Fruit fly (Drosophila melanogaster) whole organism, embryonic: ENCODE data around the gene Vsx1.
A peak's percentile ranks its signal among the peaks of the same experiment; 100 is the strongest.

Source experiments
- Abd-B ChIP-seq: fragments of 200-800 bp; sonication (Bioruptor generic); optimal IDR thresholded peaks from 2 replicates; lab custom pipeline; 2018; ENCODE audit warnings: missing biosample characterization, mild to moderate bottlenecking, missing genetic modification characterization, moderate library complexity
- Adf1 ChIP-seq: fragments of 200-800 bp; sonication (Bioruptor generic); IDR thresholded peaks from 2 replicates; pipeline ENCODE4 v1.3.6; 2022; ENCODE audit warnings: missing biosample characterization, missing genetic modification characterization
- CG10209 ChIP-seq: fragments of 200-800 bp; sonication (Bioruptor generic); optimal IDR thresholded peaks from 3 replicates; lab custom pipeline; 2017; ENCODE audit warnings: missing biosample characterization, mild to moderate bottlenecking, missing genetic modification characterization, missing genetic modification reagents
- CG11695 ChIP-seq: fragments of 200-800 bp; sonication (Bioruptor generic); IDR thresholded peaks from 3 replicates; pipeline ENCODE4 v1.3.6; 2022; ENCODE audit warnings: missing biosample characterization, missing genetic modification characterization
- CG12942 ChIP-seq: fragments of 200-800 bp; sonication (Bioruptor generic); optimal IDR thresholded peaks from 3 replicates; lab custom pipeline; 2016; ENCODE audit warnings: missing biosample characterization, missing genetic modification characterization
- CG13287 ChIP-seq: fragments of 200-800 bp; sonication (Bioruptor generic); IDR thresholded peaks from 2 replicates; pipeline ENCODE4 v1.3.6; 2022; ENCODE audit warnings: missing biosample characterization, missing genetic modification characterization; ENCODE audit not compliant: partially characterized antibody
- CG13775 ChIP-seq: fragments of 200-800 bp; sonication (Bioruptor generic); optimal IDR thresholded peaks from 3 replicates; lab custom pipeline; 2017; ENCODE audit warnings: missing biosample characterization, mild to moderate bottlenecking, missing genetic modification characterization
- CG16813 ChIP-seq: fragments of 200-800 bp; sonication (Bioruptor generic); IDR thresholded peaks from 3 replicates; pipeline ENCODE4 v1.3.6; 2022; ENCODE audit warnings: missing biosample characterization, missing genetic modification characterization; ENCODE audit not compliant: partially characterized antibody
- CG31365 ChIP-seq: fragments of 200-800 bp; sonication (Bioruptor generic); optimal IDR thresholded peaks from 2 replicates; lab custom pipeline; 2018; ENCODE audit warnings: missing biosample characterization, mild to moderate bottlenecking, missing genetic modification characterization
- CG8478 ChIP-seq: fragments of >200 bp; optimal IDR thresholded peaks from 2 replicates; lab custom pipeline; 2018
- CG8765 ChIP-seq: fragments of 200-800 bp; sonication (Bioruptor generic); IDR thresholded peaks from 2 replicates; pipeline ENCODE4 v1.3.6; 2022; ENCODE audit warnings: missing biosample characterization, missing genetic modification characterization
- Dbx ChIP-seq: fragments of 200-800 bp; sonication (Bioruptor generic); IDR thresholded peaks from 3 replicates; pipeline ENCODE4 v1.3.6; 2022; ENCODE audit warnings: missing biosample characterization, missing genetic modification characterization
- Dll ChIP-seq: fragments of 200-800 bp; sonication (Bioruptor generic); IDR thresholded peaks from 4 replicates; pipeline ENCODE4 v1.3.6; 2022; ENCODE audit warnings: missing biosample characterization, missing genetic modification characterization; ENCODE audit not compliant: partially characterized antibody
- Doc2 ChIP-seq: fragments of 200-800 bp; sonication (Bioruptor generic); IDR thresholded peaks from 2 replicates; pipeline ENCODE4 v1.3.6; 2022; ENCODE audit warnings: missing biosample characterization, missing genetic modification characterization
- Dref ChIP-seq: fragments of 200-800 bp; sonication (Bioruptor generic); IDR thresholded peaks from 2 replicates; pipeline ENCODE4 v1.3.6; 2022; ENCODE audit warnings: missing biosample characterization, missing genetic modification characterization
- Drgx ChIP-seq: fragments of 200-800 bp; sonication (Bioruptor generic); IDR thresholded peaks from 2 replicates; pipeline ENCODE4 v1.3.6; 2022; ENCODE audit warnings: missing biosample characterization, missing genetic modification characterization
- Fer3 ChIP-seq: fragments of 200-800 bp; sonication (Bioruptor generic); optimal IDR thresholded peaks from 2 replicates; lab custom pipeline; 2018; ENCODE audit warnings: missing biosample characterization, mild to moderate bottlenecking, missing genetic modification characterization, moderate library complexity
- HLH4C ChIP-seq: fragments of 200-800 bp; sonication (Bioruptor generic); IDR thresholded peaks from 3 replicates; pipeline ENCODE4 v1.3.6; 2022; ENCODE audit warnings: missing biosample characterization, missing genetic modification characterization; ENCODE audit not compliant: partially characterized antibody
- PHDP ChIP-seq: fragments of 200-800 bp; sonication (Bioruptor generic); optimal IDR thresholded peaks from 3 replicates; lab custom pipeline; 2018; ENCODE audit warnings: missing biosample characterization, mild to moderate bottlenecking, missing genetic modification characterization, moderate library complexity
- Ravus ChIP-seq: fragments of 200-800 bp; sonication (Bioruptor generic); IDR thresholded peaks from 2 replicates; pipeline ENCODE4 v1.3.6; 2022; ENCODE audit warnings: missing biosample characterization, missing genetic modification characterization
- Sry-β ChIP-seq: fragments of 200-800 bp; sonication (Bioruptor generic); optimal IDR thresholded peaks from 2 replicates; lab custom pipeline; 2018; ENCODE audit warnings: missing biosample characterization, mild to moderate bottlenecking, missing genetic modification characterization, moderate library complexity
- bbx ChIP-seq: fragments of 200-800 bp; sonication (Bioruptor generic); IDR thresholded peaks from 2 replicates; pipeline ENCODE4 v1.3.6; 2022; ENCODE audit warnings: missing biosample characterization, missing genetic modification characterization; ENCODE audit not compliant: partially characterized antibody
- crp ChIP-seq, 2 experiments: fragments of 200-800 bp; sonication (Bioruptor generic); optimal IDR thresholded peaks; 2 replicates in 1 of 2; 3 replicates in 1 of 2; lab custom pipeline; 2017; ENCODE audit warnings: missing biosample characterization in 2 of 2, missing genetic modification characterization in 2 of 2, mild to moderate bottlenecking in 1 of 2, moderate library complexity in 1 of 2
- dmrt11E ChIP-seq: fragments of 200-800 bp; sonication (Bioruptor generic); optimal IDR thresholded peaks from 3 replicates; lab custom pipeline; 2018; ENCODE audit warnings: missing biosample characterization, mild to moderate bottlenecking, missing genetic modification characterization, moderate library complexity
- fd64A ChIP-seq: fragments of 200-800 bp; sonication (Bioruptor generic); optimal IDR thresholded peaks from 3 replicates; lab custom pipeline; 2018; ENCODE audit warnings: missing biosample characterization, mild to moderate bottlenecking, missing genetic modification characterization
- gt ChIP-seq: fragments of 200-800 bp; sonication (Bioruptor generic); IDR thresholded peaks from 2 replicates; pipeline ENCODE4 v1.3.6; 2022; ENCODE audit warnings: missing biosample characterization, missing genetic modification characterization
- h ChIP-seq: fragments of >200 bp; optimal IDR thresholded peaks from 2 replicates; lab custom pipeline; 2017
- ham ChIP-seq: fragments of 200-800 bp; sonication (Bioruptor generic); IDR thresholded peaks from 2 replicates; pipeline ENCODE4 v1.3.6; 2022; ENCODE audit warnings: missing biosample characterization, missing genetic modification characterization
- her ChIP-seq: fragments of 200-800 bp; sonication (Bioruptor generic); optimal IDR thresholded peaks from 2 replicates; lab custom pipeline; 2016; ENCODE audit warnings: missing biosample characterization, missing genetic modification characterization
- insv ChIP-seq, 2 experiments: fragments of 200-800 bp; sonication (Bioruptor generic); optimal IDR thresholded peaks; 3 replicates each; lab custom pipeline; 2016 to 2018; ENCODE audit warnings: missing biosample characterization in 2 of 2, missing genetic modification characterization in 2 of 2
- lmd ChIP-seq: fragments of 200-800 bp; sonication (Bioruptor generic); IDR thresholded peaks from 2 replicates; pipeline ENCODE4 v1.3.6; 2022; ENCODE audit warnings: missing biosample characterization, missing genetic modification characterization
- mirr ChIP-seq: fragments of 200-800 bp; sonication (Bioruptor generic); optimal IDR thresholded peaks from 3 replicates; lab custom pipeline; 2018; ENCODE audit warnings: missing biosample characterization, mild to moderate bottlenecking, missing genetic modification characterization
- mld ChIP-seq: fragments of 200-800 bp; sonication (Bioruptor generic); IDR thresholded peaks from 3 replicates; pipeline ENCODE4 v1.3.6; 2022; ENCODE audit warnings: missing biosample characterization, missing genetic modification characterization; ENCODE audit not compliant: partially characterized antibody
- nau ChIP-seq: fragments of 200-800 bp; sonication (Bioruptor generic); optimal IDR thresholded peaks from 3 replicates; lab custom pipeline; 2017; ENCODE audit warnings: missing biosample characterization, mild to moderate bottlenecking, missing genetic modification characterization, missing genetic modification reagents
- nom ChIP-seq: fragments of 200-800 bp; sonication (Bioruptor generic); optimal IDR thresholded peaks from 2 replicates; lab custom pipeline; 2017; ENCODE audit warnings: missing biosample characterization, missing genetic modification characterization, mild to moderate bottlenecking, moderate library complexity, missing genetic modification reagents
- pb ChIP-seq: fragments of 200-800 bp; sonication (Bioruptor generic); optimal IDR thresholded peaks from 3 replicates; lab custom pipeline; 2016; ENCODE audit warnings: missing biosample characterization, missing genetic modification characterization
- pita ChIP-seq: fragments of 200-800 bp; sonication (Bioruptor generic); optimal IDR thresholded peaks from 2 replicates; lab custom pipeline; 2017; ENCODE audit warnings: missing biosample characterization, mild to moderate bottlenecking, missing genetic modification characterization
- pum ChIP-seq: fragments of 200-800 bp; sonication (Bioruptor generic); optimal IDR thresholded peaks from 2 replicates; lab custom pipeline; 2016; ENCODE audit warnings: missing biosample characterization, missing genetic modification characterization
- ranshi ChIP-seq: fragments of 200-800 bp; sonication (Bioruptor generic); IDR thresholded peaks from 2 replicates; pipeline ENCODE4 v1.3.6; 2022; ENCODE audit warnings: missing biosample characterization, missing genetic modification characterization
- scrt ChIP-seq: fragments of 200-800 bp; sonication (Bioruptor generic); optimal IDR thresholded peaks from 2 replicates; lab custom pipeline; 2018; ENCODE audit warnings: missing biosample characterization, mild to moderate bottlenecking, missing genetic modification characterization, moderate library complexity
- seq ChIP-seq: fragments of 200-800 bp; sonication (Bioruptor generic); IDR thresholded peaks from 2 replicates; pipeline ENCODE4 v1.3.6; 2022; ENCODE audit warnings: missing biosample characterization, missing genetic modification characterization
- sna ChIP-seq: fragments of 200-800 bp; sonication (Bioruptor generic); IDR thresholded peaks from 2 replicates; pipeline ENCODE4 v1.3.6; 2022; ENCODE audit warnings: missing biosample characterization, missing genetic modification characterization; ENCODE audit not compliant: partially characterized antibody
- tap ChIP-seq: fragments of 200-800 bp; optimal IDR thresholded peaks from 3 replicates; lab custom pipeline; 2019; ENCODE audit warnings: missing biosample characterization, mild to moderate bottlenecking, missing genetic modification characterization, moderate library complexity
- tio ChIP-seq: fragments of 200-800 bp; sonication (Bioruptor generic); optimal IDR thresholded peaks from 2 replicates; lab custom pipeline; 2017; ENCODE audit warnings: missing biosample characterization, missing genetic modification characterization, inconsistent platforms
- tll ChIP-seq, 2 experiments: fragments of 200-800 bp in 1 of 2; fragments of >200 bp in 1 of 2; sonication (Bioruptor generic) in 1 of 2; optimal IDR thresholded peaks; 2 replicates each; lab custom pipeline; 2017 to 2019; ENCODE audit warnings: missing biosample characterization in 2 of 2, missing genetic modification characterization in 2 of 2, mild to moderate bottlenecking in 1 of 2, moderate library complexity in 1 of 2
- ttk ChIP-seq: fragments of 200-800 bp; sonication (Bioruptor generic); IDR thresholded peaks from 2 replicates; pipeline ENCODE4 v2.1.2; 2022; ENCODE audit warnings: missing biosample characterization, missing genetic modification characterization
- tup ChIP-seq: fragments of 200-800 bp; sonication (Bioruptor generic); optimal IDR thresholded peaks from 2 replicates; lab custom pipeline; 2016; ENCODE audit warnings: missing biosample characterization, mild to moderate bottlenecking, missing genetic modification characterization, moderate library complexity
- unc-4 ChIP-seq: fragments of 200-800 bp; sonication (Bioruptor generic); IDR thresholded peaks from 2 replicates; pipeline ENCODE4 v1.3.6; 2022; ENCODE audit warnings: missing biosample characterization, missing genetic modification characterization; ENCODE audit not compliant: partially characterized antibody
- z ChIP-seq: fragments of 200-800 bp; sonication (Bioruptor generic); IDR thresholded peaks from 3 replicates; pipeline ENCODE4 v1.3.6; 2022; ENCODE audit warnings: missing biosample characterization, missing genetic modification characterization

The Vsx1 gene

DNA sequence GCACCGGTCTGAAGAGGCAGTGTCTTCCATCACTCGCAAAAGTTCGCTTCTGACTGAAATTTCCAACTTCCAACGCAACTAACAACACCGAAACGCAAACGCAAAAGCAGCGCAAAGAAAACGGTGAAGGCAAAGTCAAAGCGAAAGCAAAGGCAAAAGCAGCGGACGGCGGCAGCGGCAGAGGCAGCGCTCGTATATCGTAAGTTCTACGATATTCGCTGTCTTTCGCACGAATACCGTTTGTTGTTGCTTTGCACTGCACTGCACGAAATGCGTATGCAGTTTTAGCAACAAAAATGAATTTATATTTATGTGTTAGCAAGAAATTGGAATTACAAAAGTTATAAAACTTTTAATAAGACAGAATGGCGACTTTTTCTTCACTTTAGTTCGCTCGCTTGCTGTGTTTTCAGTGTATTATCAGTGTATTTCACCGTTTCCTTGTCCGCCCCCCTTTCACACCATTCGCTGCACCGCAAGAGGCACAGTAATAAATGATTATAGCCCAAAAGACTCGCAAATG lies 54.4 kb downstream of the Vsx1 start, which contains the start of gene OtopLa (continued):
- TF ChIP-seq Dbx (GFP tag; lab: Robert Waterston, UW) (peak; percentile 79), crp (GFP tag; optimal IDR thresholded peaks at IDR 0.05; lab: Kevin White, UChicago) (peak in 1 of 2 experiments; percentile 32), pb (GFP tag; lab: Kevin White, UChicago) (peak; percentile 77), HLH4C (no peak), mirr (no peak), CG16813 (GFP tag; lab: Robert Waterston, UW) (no peak), CG8478 (lab: Kevin White, UChicago) (no peak), CG12942 (GFP tag; lab: Kevin White, UChicago) (peak; percentile 65), ttk (GFP tag; lab: Robert Waterston, UW) (peak; percentile 89), tio (GFP tag; lab: Kevin White, UChicago) (peak; percentile 64), Dref (no peak), Adf1 (GFP tag; lab: Robert Waterston, UW) (peak; percentile 62), bbx (GFP tag; lab: Robert Waterston, UW) (no peak), sna (GFP tag; lab: Robert Waterston, UW) (no peak), CG13287 (GFP tag; lab: Robert Waterston, UW) (no peak), CG13775 (peak; percentile 65), ham (GFP tag; lab: Robert Waterston, UW) (peak; percentile 53; the same call in 1 of the 2 replicates), Sry-β (no peak), tll (GFP tag; optimal IDR thresholded peaks at IDR 0.05; lab: Kevin White, UChicago) (no peak), lmd (peak; percentile 84), dmrt11E (tag; lab: Kevin White, UChicago) (peak; percentile 80), Ravus (GFP tag; lab: Robert Waterston, UW) (peak; percentile 61), PHDP (tag; lab: Kevin White, UChicago) (peak; percentile 86), Drgx (GFP tag; lab: Robert Waterston, UW) (peak; percentile 89), Fer3 (tag; lab: Kevin White, UChicago) (peak; percentile 70), insv (GFP tag; optimal IDR thresholded peaks at IDR 0.05; lab: Kevin White, UChicago) (no peak), her (GFP tag; lab: Kevin White, UChicago) (peak; percentile 66), CG8765 (peak; percentile 64; the same call in 1 of the 2 replicates), mld (GFP tag; lab: Robert Waterston, UW) (no peak), nau (GFP tag; lab: Kevin White, UChicago) (no peak), CG31365 (tag; lab: Kevin White, UChicago) (peak; percentile 38), z (GFP tag; lab: Robert Waterston, UW) (0 out of 3 replicates have a peak, but pooled peaks have one; percentile 18), nom (GFP tag; lab: Kevin White, UChicago) (peak; percentile 26), seq (GFP tag; lab: Robert Waterston, UW) (peak; percentile 83), gt (GFP tag; lab: Robert Waterston, UW) (peak; percentile 53; the same call in 1 of the 2 replicates), h (lab: Kevin White, UChicago) (no peak), Doc2 (GFP tag; lab: Robert Waterston, UW) (no peak), fd64A (peak; percentile 72), scrt (GFP tag; lab: Kevin White, UChicago) (peak; percentile 64), unc-4 (no peak), ranshi (peak; percentile 85), CG11695 (peak; percentile 79), tap (peak; percentile 73), Dll (GFP tag; lab: Robert Waterston, UW) (no peak), Abd-B (GFP tag; lab: Kevin White, UChicago) (peak; percentile 78), CG10209 (peak; percentile 83), pita (GFP tag; lab: Kevin White, UChicago) (no peak), pum (GFP tag; lab: Kevin White, UChicago) (peak; percentile 83), tup (GFP tag; lab: Kevin White, UChicago) (peak; percentile 64)
